Fruit fly (Drosophila melanogaster): ENCODE data around the gene Trs33.
A peak's percentile ranks its signal among the peaks of the same experiment; 100 is the strongest.

The Trs33 gene

DNA sequence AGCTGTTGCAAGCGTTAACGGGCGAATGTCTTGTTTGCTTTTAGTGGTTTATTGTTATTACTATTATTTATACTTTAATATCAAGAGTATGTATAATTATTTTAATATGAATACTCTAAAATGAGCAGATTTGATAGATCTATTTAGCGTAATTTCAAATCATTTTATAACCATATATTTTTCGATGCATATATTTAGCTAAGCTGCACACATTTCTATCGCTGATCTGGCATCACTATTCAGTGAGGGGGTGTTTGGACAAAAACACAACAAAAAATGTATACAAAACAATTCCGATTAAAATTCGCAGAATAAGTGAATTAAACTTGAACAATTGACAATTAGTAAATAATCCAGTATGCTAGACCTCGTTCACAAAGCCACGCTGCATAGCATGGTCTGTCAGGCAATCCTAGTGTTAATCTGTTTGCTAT is at the start of gene Trs33, which contains the start of gene Tmtc4:
TSS of gene Trs33 (minus strand) at position 3 of the 434 bp plus-strand sequence.
TSS of gene Tmtc4 (plus strand) at position 233 of the 434 bp plus-strand sequence.
- no peak for TF ChIP-seq CG6163 (GFP tag; IDR thresholded peaks at IDR 0.05)
- peak; percentile 10 for TF ChIP-seq CG31627 (GFP tag; optimal IDR thresholded peaks at IDR 0.05)
- TF ChIP-seq cyc (GFP tag; optimal IDR thresholded peaks at IDR 0.05): peak; percentile 36
- peak; percentile 54 for TF ChIP-seq esn (GFP tag; optimal IDR thresholded peaks at IDR 0.05)
- peak; percentile 29; the same call in 1 of the 2 replicates for TF ChIP-seq CG15336 (GFP tag; IDR thresholded peaks at IDR 0.05)
- peak; percentile 24 for TF ChIP-seq CG34406 (GFP tag; optimal IDR thresholded peaks at IDR 0.05)
- TF ChIP-seq lz (GFP tag; optimal IDR thresholded peaks at IDR 0.05): peak; percentile 8
- peak; percentile 30 for TF ChIP-seq CG10669 (GFP tag; optimal IDR thresholded peaks at IDR 0.05)
- TF ChIP-seq CG6276 (GFP tag; optimal IDR thresholded peaks at IDR 0.05): no peak
- TF ChIP-seq Met (GFP tag; optimal IDR thresholded peaks at IDR 0.05): no peak
- peak; percentile 35 for TF ChIP-seq Ets96B (tag; optimal IDR thresholded peaks at IDR 0.05)
- TF ChIP-seq CG3032 (tag; optimal IDR thresholded peaks at IDR 0.05): peak; percentile 54
- peak; percentile 47 for TF ChIP-seq CG10631 (GFP tag; optimal IDR thresholded peaks at IDR 0.05)
- TF ChIP-seq Sox15 (GFP tag; optimal IDR thresholded peaks at IDR 0.05): no peak
- TF ChIP-seq topi (GFP tag; optimal IDR thresholded peaks at IDR 0.05): peak; percentile 25
- peak; percentile 75 for TF ChIP-seq Eip78C (GFP tag)
- TF ChIP-seq Sox14 (GFP tag; optimal IDR thresholded peaks at IDR 0.05): peak; percentile 44
- no peak for TF ChIP-seq CG11294 (GFP tag; IDR thresholded peaks at IDR 0.05)
- TF ChIP-seq dsx (GFP tag; optimal IDR thresholded peaks at IDR 0.05; ENCODE audit: poor library complexity, severe bottlenecking): peak; percentile 7
- TF ChIP-seq fkh (GFP tag; optimal IDR thresholded peaks at IDR 0.05): peak; percentile 96

DNA sequence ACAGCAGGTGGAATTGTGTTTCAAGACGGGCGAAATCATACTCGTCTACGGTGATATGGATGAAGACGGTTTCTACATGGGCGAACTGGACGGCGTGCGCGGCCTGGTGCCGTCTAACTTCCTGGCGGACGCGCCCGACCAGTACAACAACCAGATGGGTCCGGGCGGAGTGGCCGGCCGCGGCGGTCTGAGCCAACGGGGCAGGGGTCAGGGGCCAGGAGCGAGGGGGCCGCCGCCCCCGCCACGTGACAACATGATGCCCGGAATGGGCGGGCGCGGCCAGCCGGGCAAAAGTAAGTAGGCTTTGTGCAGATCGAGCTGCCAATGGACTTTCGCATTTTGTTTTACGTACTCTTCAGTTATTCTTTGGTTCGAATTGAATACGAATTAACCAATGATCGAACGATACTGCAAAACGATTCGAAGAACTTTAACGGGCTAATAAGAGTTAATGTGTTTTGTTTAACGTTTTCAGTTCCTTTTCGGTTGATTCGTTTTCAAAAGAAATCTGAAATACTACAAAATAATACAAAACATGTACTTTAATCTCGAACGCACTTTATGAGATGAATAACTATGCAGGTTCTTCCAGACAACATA is 42.5 kb upstream of the Trs33 start:
- no peak for TF ChIP-seq Ets96B (tag; optimal IDR thresholded peaks at IDR 0.05)
- no peak for TF ChIP-seq CG8119 (GFP tag; IDR thresholded peaks at IDR 0.05)
- no peak for TF ChIP-seq CG31627 (GFP tag; optimal IDR thresholded peaks at IDR 0.05)
- TF ChIP-seq Sox14 (GFP tag; optimal IDR thresholded peaks at IDR 0.05): no peak
- TF ChIP-seq CG3032 (tag; optimal IDR thresholded peaks at IDR 0.05): no peak
- no peak for TF ChIP-seq OdsH (GFP tag; optimal IDR thresholded peaks at IDR 0.05)
- no peak for TF ChIP-seq Sox15 (GFP tag; optimal IDR thresholded peaks at IDR 0.05)
- TF ChIP-seq CG15336 (GFP tag; IDR thresholded peaks at IDR 0.05): no peak
- TF ChIP-seq acj6 (GFP tag; optimal IDR thresholded peaks at IDR 0.05): no peak
- no peak for TF ChIP-seq Eip75B (GFP tag; optimal IDR thresholded peaks at IDR 0.05)
- no peak for TF ChIP-seq CG16779 (tag; optimal IDR thresholded peaks at IDR 0.05)
- TF ChIP-seq Lpt (GFP tag; optimal IDR thresholded peaks at IDR 0.05): no peak
- no peak for TF ChIP-seq Eip78C (GFP tag)
- no peak for TF ChIP-seq CG4318 (GFP tag; optimal IDR thresholded peaks at IDR 0.05)
- TF ChIP-seq Hr39 (GFP tag; optimal IDR thresholded peaks at IDR 0.05): no peak
- no peak for TF ChIP-seq lz (GFP tag; optimal IDR thresholded peaks at IDR 0.05)

DNA sequence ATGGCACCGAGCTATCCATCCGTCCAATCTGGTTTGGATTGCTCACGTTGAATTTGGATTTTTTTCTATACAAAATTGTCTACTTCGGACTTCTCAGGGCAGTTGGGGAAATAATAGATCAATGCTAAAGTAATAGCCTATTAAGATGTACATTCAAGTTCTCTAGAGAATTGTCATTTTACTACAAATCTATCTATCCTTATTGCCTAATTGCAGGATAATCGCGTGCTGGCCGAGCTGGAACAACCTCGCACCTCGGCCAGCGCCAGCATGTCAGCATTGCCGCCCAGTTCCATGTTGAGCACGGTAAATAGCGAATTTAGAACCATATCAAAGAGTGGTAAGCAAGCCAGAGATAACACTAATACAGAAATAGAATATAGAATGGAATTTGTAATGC is 32.1 kb upstream of the Trs33 start, which contains the start of gene h-cup:
TSS of gene h-cup (minus strand) at position 101 of the 400 bp plus-strand sequence.
- TF ChIP-seq Smox (GFP tag; optimal IDR thresholded peaks at IDR 0.05) (no peak), eg (GFP tag; IDR thresholded peaks at IDR 0.05) (no peak), fd85E (GFP tag; optimal IDR thresholded peaks at IDR 0.05) (no peak)

DNA sequence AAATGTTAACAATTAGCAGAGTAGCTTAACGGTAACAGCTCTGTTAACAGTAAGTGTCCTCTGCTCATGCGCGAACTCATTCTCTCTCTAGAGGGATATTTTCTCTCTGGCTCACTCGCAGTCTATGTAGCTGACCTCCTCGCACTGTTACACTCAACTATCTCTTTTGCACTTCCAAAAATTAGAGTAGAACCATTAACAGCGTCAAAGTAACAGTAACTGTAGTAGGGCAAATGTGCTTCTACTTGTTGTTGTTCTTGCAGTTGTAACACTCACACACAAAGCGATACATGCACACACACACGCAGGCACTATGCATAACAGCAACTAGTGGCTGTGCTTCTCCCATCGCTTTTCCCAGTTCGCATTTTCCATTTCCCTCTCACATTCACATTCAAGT is 28.3 kb upstream of the Trs33 start:
- no peak for TF ChIP-seq Eip75B (GFP tag; optimal IDR thresholded peaks at IDR 0.05)
- no peak for TF ChIP-seq Eip93F (GFP tag; optimal IDR thresholded peaks at IDR 0.05)
- TF ChIP-seq CG10631 (GFP tag; optimal IDR thresholded peaks at IDR 0.05): no peak
- no peak for TF ChIP-seq cyc (GFP tag; optimal IDR thresholded peaks at IDR 0.05)
- TF ChIP-seq topi (GFP tag; optimal IDR thresholded peaks at IDR 0.05): no peak
- no peak for TF ChIP-seq dac (GFP tag; optimal IDR thresholded peaks at IDR 0.05)
- no peak for TF ChIP-seq dsx (GFP tag; optimal IDR thresholded peaks at IDR 0.05; ENCODE audit: poor library complexity, severe bottlenecking)
- TF ChIP-seq lz (GFP tag; optimal IDR thresholded peaks at IDR 0.05): no peak
- no peak for TF ChIP-seq CG6276 (GFP tag; optimal IDR thresholded peaks at IDR 0.05)
- TF ChIP-seq CG7368 (GFP tag; optimal IDR thresholded peaks at IDR 0.05): no peak

Data from whole organism, prepupa.